Fruit fly (Drosophila melanogaster): Measurements from ENCODE around the gene BtbVII.

dm6 chr3L:3159309-3160194 lies 11.1 kb downstream of the BtbVII start, which contains the start of the genes ND-30 and CG15812:
- no peak for TF ChIP-seq gl (tag; optimal IDR thresholded peaks at IDR 0.05)
- TF ChIP-seq D1 (tag; optimal IDR thresholded peaks at IDR 0.05) = no peak
- TF ChIP-seq CG8301 (tag; optimal IDR thresholded peaks at IDR 0.05) = no peak
- TF ChIP-seq Pif1A (GFP tag; optimal IDR thresholded peaks at IDR 0.05) = no peak
- no peak for TF ChIP-seq CG9948 (tag; optimal IDR thresholded peaks at IDR 0.05)
- no peak for TF ChIP-seq EcR (GFP tag; optimal IDR thresholded peaks at IDR 0.05)
- no peak for TF ChIP-seq CG10348 (GFP tag; IDR thresholded peaks at IDR 0.05)
- no peak for TF ChIP-seq CG14655 (GFP tag; optimal IDR thresholded peaks at IDR 0.05)
- no peak for TF ChIP-seq CG32121 (GFP tag; IDR thresholded peaks at IDR 0.05)
- TF ChIP-seq CG8159 (tag; optimal IDR thresholded peaks at IDR 0.05) = no peak
